Worm (Caenorhabditis elegans) whole organism, L3 larva: Measurements from ENCODE around the gene let-716.

ENCODE experiments used
- ama-1 ChIP-seq: fragments of 150-350 bp; optimal IDR thresholded peaks from 2 replicates; lab custom pipeline; 2018
- egl-27 ChIP-seq: sonication (generic microtip); optimal IDR thresholded peaks from 4 replicates; lab custom pipeline; 2017; ENCODE audit warnings: missing biosample characterization, missing genetic modification reagents, missing genetic modification characterization
- elt-1 ChIP-seq: fragments of 150-350 bp; optimal IDR thresholded peaks from 2 replicates; lab custom pipeline; 2014; ENCODE audit warnings: missing biosample characterization, missing genetic modification characterization
- nfya-1 ChIP-seq: sonication (generic microtip); optimal IDR thresholded peaks from 2 replicates; lab custom pipeline; 2017; ENCODE audit warnings: missing genetic modification characterization, mild to moderate bottlenecking, missing compliant biosample characterization, antibody characterized with exemption, moderate library complexity; ENCODE audit not compliant: insufficient read depth
- nhr-28 ChIP-seq: fragments of 150-350 bp; optimal IDR thresholded peaks from 2 replicates; lab custom pipeline; 2014; ENCODE audit warnings: missing biosample characterization, missing genetic modification characterization
- unc-62 ChIP-seq: fragments of 150-350 bp; sonication (generic microtip); optimal IDR thresholded peaks from 4 replicates; lab custom pipeline; 2014; ENCODE audit warnings: missing biosample characterization, missing genetic modification reagents, missing genetic modification characterization
- zag-1 ChIP-seq: fragments of 150-350 bp; optimal IDR thresholded peaks from 2 replicates; lab custom pipeline; 2014; ENCODE audit warnings: missing biosample characterization, missing genetic modification characterization

DNA sequence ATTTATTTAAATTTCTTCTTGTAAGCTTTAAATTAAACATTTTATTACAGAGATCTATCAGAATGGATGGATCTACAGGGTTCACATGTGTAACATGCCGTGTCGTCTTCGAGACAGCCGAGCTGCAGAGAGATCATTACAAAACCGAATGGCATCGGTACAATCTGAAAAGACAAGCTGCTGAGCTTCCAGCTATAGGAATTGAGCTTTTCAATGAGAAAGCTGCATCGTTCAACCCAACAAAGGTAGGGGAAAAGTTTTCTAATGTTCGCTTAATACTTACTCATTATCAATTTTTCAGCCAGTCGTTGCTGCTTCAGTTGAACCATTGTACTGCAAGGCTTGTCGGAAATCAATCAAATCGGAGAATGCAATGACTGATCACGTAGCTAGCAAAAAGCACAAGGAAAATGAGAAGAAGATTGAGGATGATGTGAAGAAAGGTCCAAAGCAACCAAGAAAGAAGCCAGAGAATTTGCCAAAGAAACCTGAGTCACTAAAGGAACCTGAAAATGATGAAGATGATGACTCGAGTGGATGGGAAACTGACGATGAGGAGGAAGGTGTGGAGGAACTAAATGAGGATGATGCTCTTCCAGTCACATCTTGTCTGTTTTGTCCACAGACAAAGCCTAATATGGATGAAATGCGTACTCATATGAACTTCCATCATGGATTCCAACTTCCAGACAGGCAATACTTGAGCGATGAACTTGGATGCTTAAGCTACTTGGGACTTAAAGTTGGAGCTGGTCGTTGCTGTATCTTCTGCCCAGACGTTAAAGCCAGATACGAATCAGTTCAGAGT, 1.6 kb upstream of the let-716 start, which contains the start of gene znf-622:
- TF ChIP-seq zag-1 (no peak), egl-27 (no peak), elt-1 (tag; lab: Kevin White, UChicago) (no peak), ama-1 (lab: Kevin White, UChicago) (no peak), unc-62 (GFP tag; lab: Kevin White, UChicago) (no peak), nfya-1 (tag; lab: Kevin White, UChicago) (no peak), nhr-28 (tag; lab: Kevin White, UChicago) (no peak)
